Fruit fly (Drosophila melanogaster): ENCODE data around the gene CG13117.

- TF ChIP-seq Myc (optimal IDR thresholded peaks at IDR 0.05) (no peak), ttk (optimal IDR thresholded peaks at IDR 0.05) (no peak), Sin3A (optimal IDR thresholded peaks at IDR 0.05) (no peak), h (optimal IDR thresholded peaks at IDR 0.05) (no peak)
Measured at dm6 chr2L:9711107-9711585, 25.3 kb upstream of the CG13117 start, which contains the start of gene CG4364.
